Worm (Caenorhabditis elegans) whole organism, midembryonic: ENCODE results near the gene cogc-4.

ENCODE experiments used
- T22C8.4 ChIP-seq: fragments of 200-800 bp; sonication (Bioruptor generic); IDR thresholded peaks from 2 replicates; pipeline ENCODE4 v1.3.6; 2022; ENCODE audit warnings: missing genetic modification characterization, missing compliant biosample characterization
- cog-1 ChIP-seq: sonication (generic microtip); optimal IDR thresholded peaks from 2 replicates; lab custom pipeline; 2016; ENCODE audit warnings: missing genetic modification characterization, missing compliant biosample characterization
- flt-1 ChIP-seq: fragments of 200-800 bp; sonication (Bioruptor generic); IDR thresholded peaks from 2 replicates; pipeline ENCODE4 v1.3.6; 2022; ENCODE audit warnings: missing genetic modification characterization, missing compliant biosample characterization
- ref-1 ChIP-seq: fragments of 200-800 bp; sonication (Bioruptor generic); conservative IDR thresholded peaks from 2 replicates; pipeline ENCODE4 v1.3.6; 2022; ENCODE audit warnings: missing genetic modification reagents, missing genetic modification characterization, missing compliant biosample characterization
- tab-1 ChIP-seq: fragments of 200-800 bp; sonication (Bioruptor generic); IDR thresholded peaks from 2 replicates; pipeline ENCODE4 v1.3.6; 2022; ENCODE audit warnings: missing genetic modification characterization, missing compliant biosample characterization
- ztf-29 ChIP-seq: fragments of 200-800 bp; sonication (Bioruptor generic); IDR thresholded peaks from 2 replicates; pipeline ENCODE4 v1.3.6; 2022; ENCODE audit warnings: missing genetic modification reagents, missing genetic modification characterization, missing compliant biosample characterization

DNA sequence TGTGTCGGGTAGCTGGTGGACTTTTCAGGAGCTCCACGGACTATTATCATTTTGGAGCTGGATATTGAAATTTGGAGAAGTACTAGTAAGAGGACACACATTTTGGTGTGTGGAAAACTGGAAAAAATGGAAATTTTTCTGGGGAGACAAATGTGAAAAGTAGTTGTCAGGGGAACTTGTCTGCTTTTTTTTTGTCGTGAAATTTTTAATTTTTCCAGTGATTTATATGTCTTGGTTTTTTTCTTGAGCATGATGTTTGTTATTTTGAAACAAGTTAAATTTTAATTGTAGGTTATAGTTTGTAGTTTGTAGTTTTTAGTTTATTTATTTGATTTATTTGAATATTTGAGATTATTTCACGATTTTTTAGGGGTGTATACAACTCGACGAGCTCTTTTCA is 18.0 kb upstream of the cogc-4 start, which contains the start of gene F54D12.7:
- no peak for TF ChIP-seq flt-1 (GFP tag; lab: Robert Waterston, UW)
- TF ChIP-seq cog-1 = no peak
- TF ChIP-seq tab-1 = no peak
- TF ChIP-seq ztf-29 (GFP tag; lab: Robert Waterston, UW) = no peak
- no peak for TF ChIP-seq ref-1
- TF ChIP-seq T22C8.4 (GFP tag; lab: Robert Waterston, UW) = no peak
